Worm (Caenorhabditis elegans) whole organism, mixed stage, embryonic: ENCODE results near the gene Y54G9A.9.

Experiments
- M03D4.4 ChIP-seq: sonication (generic microtip); optimal IDR thresholded peaks from 2 replicates; lab custom pipeline; 2017; ENCODE audit warnings: mild to moderate bottlenecking, missing genetic modification characterization, missing compliant biosample characterization
- bed-3 ChIP-seq: fragments of 200-800 bp; sonication (Bioruptor generic); optimal IDR thresholded peaks from 3 replicates; lab custom pipeline; 2018; ENCODE audit warnings: mild to moderate bottlenecking, missing genetic modification characterization, moderate library complexity, missing compliant biosample characterization
- blmp-1 ChIP-seq: fragments of 150-350 bp; optimal IDR thresholded peaks from 2 replicates; lab custom pipeline; 2014; ENCODE audit warnings: missing biosample characterization, missing genetic modification characterization
- ceh-39 ChIP-seq: fragments of 150-350 bp; optimal IDR thresholded peaks from 2 replicates; lab custom pipeline; 2014; ENCODE audit warnings: missing biosample characterization, missing genetic modification characterization
- ceh-43 ChIP-seq: fragments of 200-800 bp; sonication (Bioruptor generic); optimal IDR thresholded peaks from 2 replicates; lab custom pipeline; 2018; ENCODE audit warnings: mild to moderate bottlenecking, missing genetic modification characterization, moderate library complexity, missing compliant biosample characterization
- ceh-83 ChIP-seq: fragments of 200-800 bp; sonication (Bioruptor generic); optimal IDR thresholded peaks from 2 replicates; lab custom pipeline; 2018; ENCODE audit warnings: mild to moderate bottlenecking, missing genetic modification characterization, missing compliant biosample characterization
- ces-1 ChIP-seq: fragments of 150-350 bp; optimal IDR thresholded peaks from 2 replicates; lab custom pipeline; 2014; ENCODE audit warnings: missing biosample characterization, missing genetic modification reagents, missing genetic modification characterization
- drap-1 ChIP-seq: fragments of 200-800 bp; sonication (Bioruptor generic); optimal IDR thresholded peaks from 3 replicates; lab custom pipeline; 2018; ENCODE audit warnings: mild to moderate bottlenecking, missing genetic modification characterization, missing compliant biosample characterization
- elt-1 ChIP-seq: sonication (generic microtip); optimal IDR thresholded peaks from 2 replicates; lab custom pipeline; 2017; ENCODE audit warnings: missing genetic modification characterization, mild to moderate bottlenecking, missing compliant biosample characterization, antibody characterized with exemption, moderate library complexity, borderline replicate concordance; ENCODE audit not compliant: insufficient read depth
- elt-3 ChIP-seq: fragments of 150-350 bp; optimal IDR thresholded peaks from 2 replicates; lab custom pipeline; 2014; ENCODE audit warnings: missing biosample characterization, missing genetic modification characterization
- flh-1 ChIP-seq: fragments of 200-800 bp; sonication (Bioruptor generic); optimal IDR thresholded peaks from 2 replicates; lab custom pipeline; 2018; ENCODE audit warnings: mild to moderate bottlenecking, missing genetic modification characterization, moderate library complexity, missing compliant biosample characterization
- ham-2 ChIP-seq: fragments of 200-800 bp; sonication (Bioruptor generic); optimal IDR thresholded peaks from 2 replicates; lab custom pipeline; 2018; ENCODE audit warnings: mild to moderate bottlenecking, missing genetic modification characterization, missing compliant biosample characterization
- hlh-1 ChIP-seq: fragments of 150-350 bp; optimal IDR thresholded peaks from 2 replicates; lab custom pipeline; 2014; ENCODE audit warnings: missing biosample characterization, missing genetic modification reagents, missing genetic modification characterization
- lin-13 ChIP-seq: fragments of 150-350 bp; optimal IDR thresholded peaks from 2 replicates; lab custom pipeline; 2014; ENCODE audit warnings: missing biosample characterization, missing genetic modification characterization
- lin-32 ChIP-seq: fragments of 200-800 bp; sonication (Bioruptor generic); optimal IDR thresholded peaks from 2 replicates; lab custom pipeline; 2018; ENCODE audit warnings: mild to moderate bottlenecking, missing genetic modification characterization, missing compliant biosample characterization
- lsy-2 ChIP-seq: fragments of 150-350 bp; optimal IDR thresholded peaks from 2 replicates; lab custom pipeline; 2014; ENCODE audit warnings: missing biosample characterization, missing genetic modification characterization
- mab-5 ChIP-seq: fragments of 150-350 bp; optimal IDR thresholded peaks from 2 replicates; lab custom pipeline; 2014; ENCODE audit warnings: missing biosample characterization, missing genetic modification characterization
- mep-1 ChIP-seq: fragments of 150-350 bp; optimal IDR thresholded peaks from 2 replicates; lab custom pipeline; 2017; ENCODE audit warnings: missing biosample characterization, missing genetic modification reagents, missing genetic modification characterization, inconsistent platforms
- mls-2 ChIP-seq: sonication (generic microtip); optimal IDR thresholded peaks from 2 replicates; lab custom pipeline; 2016; ENCODE audit warnings: mild to moderate bottlenecking, missing genetic modification characterization, moderate library complexity, missing compliant biosample characterization
- nhr-12 ChIP-seq: fragments of 150-350 bp; optimal IDR thresholded peaks from 2 replicates; lab custom pipeline; 2014; ENCODE audit warnings: missing biosample characterization, missing genetic modification characterization
- nhr-237 ChIP-seq: fragments of 150-350 bp; optimal IDR thresholded peaks from 2 replicates; lab custom pipeline; 2014; ENCODE audit warnings: missing biosample characterization, missing genetic modification characterization
- nhr-28 ChIP-seq: fragments of 150-350 bp; optimal IDR thresholded peaks from 2 replicates; lab custom pipeline; 2014; ENCODE audit warnings: missing biosample characterization, missing genetic modification characterization
- nhr-76 ChIP-seq: sonication (generic microtip); optimal IDR thresholded peaks from 2 replicates; lab custom pipeline; 2017; ENCODE audit warnings: missing biosample characterization, missing genetic modification characterization
- pha-4 ChIP-seq: fragments of 150-350 bp; optimal IDR thresholded peaks from 2 replicates; lab custom pipeline; 2018; ENCODE audit warnings: missing biosample characterization, missing genetic modification reagents, missing genetic modification characterization
- snpc-4 ChIP-seq: fragments of 150-350 bp; optimal IDR thresholded peaks from 2 replicates; lab custom pipeline; 2014; ENCODE audit warnings: missing biosample characterization, missing genetic modification characterization
- sptf-1 ChIP-seq: sonication (generic microtip); optimal IDR thresholded peaks from 2 replicates; lab custom pipeline; 2017; ENCODE audit warnings: mild to moderate bottlenecking, missing genetic modification characterization, moderate library complexity, missing compliant biosample characterization
- tbx-8 ChIP-seq: fragments of 200-800 bp; sonication (Bioruptor generic); optimal IDR thresholded peaks from 2 replicates; lab custom pipeline; 2018; ENCODE audit warnings: mild to moderate bottlenecking, missing genetic modification characterization, moderate library complexity, missing compliant biosample characterization
- unc-39 ChIP-seq: fragments of 150-350 bp; optimal IDR thresholded peaks from 2 replicates; lab custom pipeline; 2014; ENCODE audit warnings: missing biosample characterization, missing genetic modification characterization
- unc-62 ChIP-seq: fragments of 150-350 bp; optimal IDR thresholded peaks from 2 replicates; lab custom pipeline; 2014; ENCODE audit warnings: missing biosample characterization, missing genetic modification reagents, missing genetic modification characterization
- zip-8 ChIP-seq: fragments of 150-350 bp; optimal IDR thresholded peaks from 2 replicates; lab custom pipeline; 2014; ENCODE audit warnings: missing biosample characterization, missing genetic modification characterization
- ztf-11 ChIP-seq: fragments of 150-350 bp; optimal IDR thresholded peaks from 2 replicates; lab custom pipeline; 2014; ENCODE audit warnings: missing biosample characterization, missing genetic modification characterization

Gene Y54G9A.9

DNA sequence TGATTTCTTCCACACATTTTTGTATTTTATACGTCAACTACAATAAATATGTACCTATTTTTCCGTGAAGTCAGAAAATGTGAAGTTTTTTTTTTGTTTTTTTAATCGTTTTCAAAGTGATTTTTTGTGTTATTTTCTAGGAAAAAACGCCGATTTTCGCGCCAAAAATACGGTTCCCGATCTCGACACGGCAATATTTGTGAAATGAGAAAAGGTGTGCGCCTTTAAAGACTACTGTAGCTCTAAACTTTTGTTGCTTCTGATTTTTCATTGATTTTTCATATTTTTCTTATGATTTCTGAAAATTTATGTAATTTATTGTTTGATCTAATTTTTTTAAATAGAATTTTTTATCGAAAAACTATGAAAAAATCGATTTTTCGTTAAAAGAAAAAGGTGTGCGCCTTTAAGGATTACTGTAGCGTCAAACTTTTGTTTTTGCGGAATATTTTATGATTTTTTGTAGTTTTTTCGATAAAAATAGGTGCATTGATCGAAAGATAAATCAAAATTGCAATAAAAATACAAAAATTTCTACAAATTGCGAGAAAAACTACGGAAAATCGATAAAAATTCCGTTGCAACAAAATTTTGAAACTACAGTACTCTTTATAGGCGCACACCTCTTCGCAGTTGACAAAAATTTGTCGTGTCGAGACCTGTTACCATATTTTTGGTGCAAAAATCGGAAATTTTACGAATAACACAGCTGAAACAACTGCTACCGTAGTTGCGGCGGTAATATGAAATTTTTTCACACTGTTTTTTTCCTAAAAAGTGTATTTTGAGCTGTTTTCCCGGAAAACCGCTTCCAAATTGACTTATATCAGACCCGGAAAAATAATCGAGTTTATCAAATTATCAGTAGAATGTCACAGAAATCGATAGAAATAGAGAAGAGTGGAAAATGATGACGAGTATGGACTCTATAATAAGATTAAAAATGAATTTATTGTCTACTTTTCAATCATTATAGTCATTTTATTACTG is 33.9 kb upstream of the Y54G9A.9 start, which contains the start of gene kqt-3:
Gene kqt-3, plus strand, starts transcription at position 940 of the 990 bp plus-strand sequence.
- TF ChIP-seq nhr-12 (tag; lab: Kevin White, UChicago) (no peak), mep-1 (no peak), unc-62 (GFP tag; lab: Kevin White, UChicago) (no peak), mab-5 (tag; lab: Kevin White, UChicago) (no peak), ceh-43 (no peak), sptf-1 (no peak), unc-39 (no peak), lin-32 (GFP tag; lab: Kevin White, UChicago) (no peak), hlh-1 (tag; lab: Kevin White, UChicago) (no peak), ces-1 (no peak), lsy-2 (tag; lab: Kevin White, UChicago) (no peak), M03D4.4 (no peak), nhr-76 (no peak), mls-2 (tag; lab: Kevin White, UChicago) (no peak), flh-1 (GFP tag; lab: Kevin White, UChicago) (no peak), nhr-28 (tag; lab: Kevin White, UChicago) (no peak), drap-1 (no peak), pha-4 (no peak), bed-3 (GFP tag; lab: Kevin White, UChicago) (no peak)

DNA sequence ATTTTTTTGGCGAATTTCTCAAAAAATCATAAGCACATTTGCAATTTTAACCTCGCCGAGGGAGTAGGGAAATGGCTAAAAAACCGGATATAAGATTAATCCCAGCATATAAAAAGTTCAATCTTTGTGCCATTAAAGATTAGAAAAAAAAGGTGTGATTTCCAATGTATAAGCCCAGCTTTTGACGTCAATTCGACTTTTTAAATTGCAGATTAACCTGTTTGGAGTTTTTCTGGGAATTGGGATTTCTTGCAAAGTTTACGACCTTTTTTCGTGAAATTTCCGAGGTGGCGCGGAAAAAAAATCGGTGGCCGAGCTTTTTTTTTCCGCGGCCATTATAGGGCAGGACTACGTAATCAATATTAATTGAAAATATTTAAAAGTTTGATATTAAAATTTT is 31.8 kb upstream of the Y54G9A.9 start:
- no peak for TF ChIP-seq elt-3 (tag; lab: Kevin White, UChicago)
- no peak for TF ChIP-seq unc-62 (GFP tag; lab: Kevin White, UChicago)

DNA sequence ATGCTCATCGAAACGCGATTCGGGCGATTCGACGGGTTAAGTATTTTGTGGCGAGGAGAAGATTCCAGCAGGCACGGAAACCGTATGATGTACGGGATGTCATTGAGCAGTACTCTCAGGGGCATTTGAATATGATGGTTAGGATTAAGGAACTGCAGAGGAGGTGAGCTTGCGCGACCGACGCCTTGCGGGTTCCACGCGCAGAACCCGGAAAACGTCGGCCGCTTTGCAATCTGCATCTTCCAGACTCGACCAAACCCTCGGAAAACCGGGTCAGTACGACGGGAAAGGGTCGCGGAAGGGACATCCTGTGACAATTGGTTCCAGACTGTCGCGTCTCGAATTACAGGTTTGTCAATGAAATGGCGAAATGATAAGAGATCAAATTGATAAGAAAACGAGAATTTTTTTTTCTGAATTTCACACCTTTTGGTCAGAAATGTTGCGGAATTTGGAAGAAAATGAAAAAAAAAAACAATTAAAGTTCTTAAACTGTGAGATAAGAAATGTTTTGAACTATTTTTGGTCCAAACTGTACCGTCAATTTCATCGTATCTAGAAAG is 17.9 kb upstream of the Y54G9A.9 start:
- TF ChIP-seq zip-8 (tag; lab: Kevin White, UChicago) (no peak), lsy-2 (tag; lab: Kevin White, UChicago) (no peak), elt-3 (tag; lab: Kevin White, UChicago) (no peak), flh-1 (GFP tag; lab: Kevin White, UChicago) (no peak), elt-1 (tag; lab: Kevin White, UChicago) (no peak), ham-2 (no peak), lin-13 (tag; lab: Kevin White, UChicago) (no peak), unc-39 (no peak), ceh-39 (no peak), nhr-12 (tag; lab: Kevin White, UChicago) (no peak), ceh-83 (no peak), ces-1 (no peak), ztf-11 (no peak), tbx-8 (GFP tag; lab: Kevin White, UChicago) (no peak), snpc-4 (tag; lab: Kevin White, UChicago) (no peak), sptf-1 (no peak), ceh-43 (no peak), nhr-28 (tag; lab: Kevin White, UChicago) (no peak)

DNA sequence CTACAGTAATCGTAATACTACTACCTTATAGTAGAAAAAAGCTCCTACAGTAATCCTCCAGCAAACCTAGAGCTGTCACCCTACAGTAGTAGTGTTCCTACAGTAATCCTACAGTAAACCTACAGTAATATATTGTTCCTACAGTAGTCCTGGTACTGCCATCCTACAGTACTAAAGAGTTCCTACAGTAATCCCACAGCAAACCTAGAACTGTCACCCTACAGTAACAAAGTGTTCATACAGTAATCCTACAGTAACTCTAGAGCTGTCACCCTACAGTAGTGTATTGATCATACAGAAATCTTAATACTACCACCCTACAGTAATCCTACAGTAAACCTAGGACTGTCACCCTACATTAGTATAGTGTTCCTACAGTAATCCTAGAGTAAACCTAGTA is 16.3 kb upstream of the Y54G9A.9 start:
- no peak for TF ChIP-seq tbx-8 (GFP tag; lab: Kevin White, UChicago)
- TF ChIP-seq blmp-1 (tag; lab: Kevin White, UChicago): no peak
- TF ChIP-seq lin-32 (GFP tag; lab: Kevin White, UChicago): no peak

DNA sequence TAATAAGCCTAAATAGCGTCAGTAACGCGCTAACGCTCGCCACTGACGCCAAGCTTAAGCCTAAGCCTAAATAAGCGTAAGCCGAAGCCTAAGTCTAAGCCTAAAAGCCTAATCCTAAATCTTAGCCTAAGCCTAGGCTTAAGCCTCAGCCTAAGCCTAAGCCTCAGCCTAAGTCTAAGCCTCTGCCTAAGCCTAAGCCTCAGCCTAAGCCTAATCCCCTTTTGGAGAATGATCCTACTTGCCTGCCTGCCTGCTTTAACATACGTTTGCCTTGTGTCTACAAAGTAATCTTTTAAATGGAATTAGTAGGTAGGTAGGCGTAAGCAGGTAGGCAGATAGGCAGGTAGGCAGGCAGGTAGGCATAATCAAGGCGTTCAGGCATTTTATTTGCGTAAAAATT is 14.2 kb upstream of the Y54G9A.9 start:
- TF ChIP-seq sptf-1 (peak; percentile 51), ztf-11 (no peak), nhr-237 (no peak)
- TF ChIP-seq, all 35 proteins: peak for 1
